Fruit fly (Drosophila melanogaster) whole organism, embryonic: ENCODE measurements around the gene CG2124.

ENCODE experiments used
- Atf6 ChIP-seq: fragments of 200-800 bp; sonication (Bioruptor generic); IDR thresholded peaks from 2 replicates; pipeline ENCODE4 v1.3.6; 2022; ENCODE audit warnings: missing biosample characterization, missing genetic modification characterization
- B-H1 ChIP-seq: fragments of 200-800 bp; sonication (Bioruptor generic); IDR thresholded peaks from 3 replicates; pipeline ENCODE4 v1.3.6; 2022; ENCODE audit warnings: missing biosample characterization, missing genetic modification characterization
- CG10267 ChIP-seq: fragments of 200-800 bp; sonication (Bioruptor generic); optimal IDR thresholded peaks from 2 replicates; lab custom pipeline; 2018; ENCODE audit warnings: missing biosample characterization, mild to moderate bottlenecking, missing genetic modification characterization, moderate library complexity
- CG10543 ChIP-seq: fragments of 200-800 bp; sonication (Bioruptor generic); optimal IDR thresholded peaks from 3 replicates; lab custom pipeline; 2017; ENCODE audit warnings: missing biosample characterization, mild to moderate bottlenecking, missing genetic modification characterization, moderate library complexity
- CG11504 ChIP-seq: fragments of 200-800 bp; sonication (Bioruptor generic); optimal IDR thresholded peaks from 3 replicates; lab custom pipeline; 2019; ENCODE audit warnings: missing biosample characterization, mild to moderate bottlenecking, missing genetic modification characterization, moderate library complexity
- CG12104 ChIP-seq: fragments of 200-800 bp; sonication (Bioruptor generic); optimal IDR thresholded peaks from 3 replicates; lab custom pipeline; 2016; ENCODE audit warnings: missing biosample characterization, missing genetic modification characterization
- CG14860 ChIP-seq: fragments of 200-800 bp; sonication (Bioruptor generic); IDR thresholded peaks from 3 replicates; pipeline ENCODE4 v1.3.6; 2022; ENCODE audit warnings: missing biosample characterization, missing genetic modification characterization; ENCODE audit not compliant: partially characterized antibody
- CG18619 ChIP-seq: fragments of 200-800 bp; sonication (Bioruptor generic); optimal IDR thresholded peaks from 3 replicates; lab custom pipeline; 2017; ENCODE audit warnings: missing biosample characterization, mild to moderate bottlenecking, missing genetic modification characterization
- CG2889 ChIP-seq: fragments of 200-800 bp; sonication (Bioruptor generic); IDR thresholded peaks from 3 replicates; pipeline ENCODE4 v1.3.6; 2022; ENCODE audit warnings: missing biosample characterization, missing genetic modification characterization
- CG42726 ChIP-seq: fragments of 200-800 bp; sonication (Bioruptor generic); IDR thresholded peaks from 2 replicates; pipeline ENCODE4 v1.3.6; 2022; ENCODE audit warnings: missing biosample characterization, missing genetic modification characterization; ENCODE audit not compliant: partially characterized antibody
- CG4820 ChIP-seq: fragments of 200-800 bp; sonication (Bioruptor generic); optimal IDR thresholded peaks from 3 replicates; lab custom pipeline; 2016; ENCODE audit warnings: missing biosample characterization, missing genetic modification characterization
- CG5180 ChIP-seq: fragments of 200-800 bp; sonication (Bioruptor generic); optimal IDR thresholded peaks from 3 replicates; lab custom pipeline; 2017; ENCODE audit warnings: missing biosample characterization, missing genetic modification characterization, mild to moderate bottlenecking, moderate library complexity, missing genetic modification reagents
- CG7357 ChIP-seq: fragments of 200-800 bp; sonication (Bioruptor generic); IDR thresholded peaks from 3 replicates; pipeline ENCODE4 v1.3.6; 2022; ENCODE audit warnings: missing biosample characterization, missing genetic modification characterization
- CG8281 ChIP-seq: fragments of 200-800 bp; sonication (Bioruptor generic); optimal IDR thresholded peaks from 2 replicates; lab custom pipeline; 2018; ENCODE audit warnings: missing biosample characterization, mild to moderate bottlenecking, missing genetic modification characterization, moderate library complexity
- CG8924 ChIP-seq: fragments of 200-800 bp; optimal IDR thresholded peaks from 3 replicates; lab custom pipeline; 2019; ENCODE audit warnings: missing biosample characterization, mild to moderate bottlenecking, missing genetic modification characterization, moderate library complexity
- CG9797 ChIP-seq: fragments of 200-800 bp; sonication (Bioruptor generic); optimal IDR thresholded peaks from 3 replicates; lab custom pipeline; 2018; ENCODE audit warnings: missing biosample characterization, mild to moderate bottlenecking, missing genetic modification characterization
- Dad ChIP-seq: fragments of 200-800 bp; sonication (Bioruptor generic); optimal IDR thresholded peaks from 3 replicates; lab custom pipeline; 2016; ENCODE audit warnings: missing biosample characterization, missing genetic modification characterization
- Doc2 ChIP-seq: fragments of 200-800 bp; sonication (Bioruptor generic); IDR thresholded peaks from 2 replicates; pipeline ENCODE4 v1.3.6; 2022; ENCODE audit warnings: missing biosample characterization, missing genetic modification characterization
- ERR ChIP-seq: fragments of 200-800 bp; sonication (Bioruptor generic); optimal IDR thresholded peaks from 2 replicates; lab custom pipeline; 2016; ENCODE audit warnings: missing biosample characterization, missing genetic modification characterization
- HHEX ChIP-seq: fragments of 200-800 bp; sonication (Bioruptor generic); optimal IDR thresholded peaks from 3 replicates; lab custom pipeline; 2017; ENCODE audit warnings: missing biosample characterization, mild to moderate bottlenecking, missing genetic modification characterization, missing genetic modification reagents
- HLH3B ChIP-seq: fragments of 200-800 bp; sonication (Bioruptor generic); IDR thresholded peaks from 2 replicates; pipeline ENCODE4 v1.3.6; 2022; ENCODE audit warnings: missing biosample characterization, missing genetic modification characterization
- HLHmδ ChIP-seq: fragments of 200-800 bp; sonication (Bioruptor generic); optimal IDR thresholded peaks from 2 replicates; lab custom pipeline; 2018; ENCODE audit warnings: missing biosample characterization, mild to moderate bottlenecking, missing genetic modification characterization, moderate library complexity
- Hmr ChIP-seq: fragments of 200-800 bp; sonication (Bioruptor generic); optimal IDR thresholded peaks from 3 replicates; lab custom pipeline; 2017; ENCODE audit warnings: mild to moderate bottlenecking, missing biosample characterization, missing genetic modification reagents, missing genetic modification characterization
- Kr ChIP-seq: fragments of 200-800 bp; sonication (Bioruptor generic); optimal IDR thresholded peaks from 2 replicates; lab custom pipeline; 2017; ENCODE audit warnings: missing biosample characterization, mild to moderate bottlenecking, missing genetic modification characterization
- Poxn ChIP-seq: fragments of 200-800 bp; sonication (Bioruptor generic); IDR thresholded peaks from 2 replicates; pipeline ENCODE4 v1.3.6; 2022; ENCODE audit warnings: missing biosample characterization, missing genetic modification characterization
- Ptx1 ChIP-seq: fragments of 200-800 bp; sonication (Bioruptor generic); IDR thresholded peaks from 2 replicates; pipeline ENCODE4 v1.3.6; 2022; ENCODE audit warnings: missing biosample characterization, missing genetic modification characterization
- Ravus ChIP-seq: fragments of 200-800 bp; sonication (Bioruptor generic); IDR thresholded peaks from 2 replicates; pipeline ENCODE4 v1.3.6; 2022; ENCODE audit warnings: missing biosample characterization, missing genetic modification characterization
- Sin3A ChIP-seq: fragments of >200 bp; optimal IDR thresholded peaks from 2 replicates; lab custom pipeline; 2018
- Sox102F ChIP-seq: fragments of 200-800 bp; sonication (Bioruptor generic); optimal IDR thresholded peaks from 2 replicates; lab custom pipeline; 2018; ENCODE audit warnings: missing biosample characterization, mild to moderate bottlenecking, missing genetic modification characterization, moderate library complexity
- Taf1 ChIP-seq: fragments of 200-800 bp; sonication (Bioruptor generic); IDR thresholded peaks from 2 replicates; pipeline ENCODE4 v1.3.6; 2022; ENCODE audit warnings: missing biosample characterization, missing genetic modification characterization
- ara ChIP-seq: fragments of 200-800 bp; sonication (Bioruptor generic); IDR thresholded peaks from 2 replicates; pipeline ENCODE4 v1.3.6; 2022; ENCODE audit warnings: missing biosample characterization, missing genetic modification characterization
- chinmo ChIP-seq: fragments of 200-800 bp; sonication (Bioruptor generic); IDR thresholded peaks from 4 replicates; pipeline ENCODE4 v1.3.6; 2022; ENCODE audit warnings: missing biosample characterization, missing genetic modification characterization; ENCODE audit not compliant: partially characterized antibody
- da ChIP-seq: fragments of 200-800 bp; sonication (Bioruptor generic); optimal IDR thresholded peaks from 2 replicates; lab custom pipeline; 2016; ENCODE audit warnings: missing biosample characterization, missing genetic modification characterization
- dmrt99B ChIP-seq: fragments of 200-800 bp; sonication (Bioruptor generic); optimal IDR thresholded peaks from 2 replicates; lab custom pipeline; 2018; ENCODE audit warnings: missing biosample characterization, mild to moderate bottlenecking, missing genetic modification characterization, moderate library complexity
- grau ChIP-seq: fragments of 200-800 bp; optimal IDR thresholded peaks from 3 replicates; lab custom pipeline; 2019; ENCODE audit warnings: missing biosample characterization, mild to moderate bottlenecking, missing genetic modification characterization, moderate library complexity
- her ChIP-seq: fragments of 200-800 bp; sonication (Bioruptor generic); optimal IDR thresholded peaks from 2 replicates; lab custom pipeline; 2016; ENCODE audit warnings: missing biosample characterization, missing genetic modification characterization
- ind ChIP-seq: fragments of 200-800 bp; sonication (Bioruptor generic); optimal IDR thresholded peaks from 3 replicates; lab custom pipeline; 2016; ENCODE audit warnings: missing biosample characterization, missing genetic modification characterization
- inv ChIP-seq: fragments of 200-800 bp; sonication (Bioruptor generic); IDR thresholded peaks from 2 replicates; pipeline ENCODE4 v1.3.6; 2022; ENCODE audit warnings: missing biosample characterization, missing genetic modification characterization; ENCODE audit not compliant: partially characterized antibody
- jumu ChIP-seq: fragments of 200-800 bp; sonication (Bioruptor generic); optimal IDR thresholded peaks from 3 replicates; lab custom pipeline; 2016; ENCODE audit warnings: missing biosample characterization, missing genetic modification characterization
- knrl ChIP-seq: fragments of 200-800 bp; sonication (Bioruptor generic); IDR thresholded peaks from 3 replicates; pipeline ENCODE4 v1.3.6; 2022; ENCODE audit warnings: missing biosample characterization, missing genetic modification characterization; ENCODE audit not compliant: partially characterized antibody
- lmd ChIP-seq: fragments of 200-800 bp; sonication (Bioruptor generic); IDR thresholded peaks from 2 replicates; pipeline ENCODE4 v1.3.6; 2022; ENCODE audit warnings: missing biosample characterization, missing genetic modification characterization
- nau ChIP-seq: fragments of 200-800 bp; sonication (Bioruptor generic); optimal IDR thresholded peaks from 3 replicates; lab custom pipeline; 2017; ENCODE audit warnings: missing biosample characterization, mild to moderate bottlenecking, missing genetic modification characterization, missing genetic modification reagents
- org-1 ChIP-seq: fragments of 200-800 bp; sonication (Bioruptor generic); optimal IDR thresholded peaks from 2 replicates; lab custom pipeline; 2017; ENCODE audit warnings: missing biosample characterization, missing genetic modification characterization
- rib ChIP-seq: fragments of 200-800 bp; sonication (Bioruptor generic); IDR thresholded peaks from 2 replicates; pipeline ENCODE4 v1.3.6; 2022; ENCODE audit warnings: missing biosample characterization, missing genetic modification characterization
- tio ChIP-seq: fragments of 200-800 bp; sonication (Bioruptor generic); optimal IDR thresholded peaks from 2 replicates; lab custom pipeline; 2017; ENCODE audit warnings: missing biosample characterization, missing genetic modification characterization, inconsistent platforms
- wor ChIP-seq: fragments of 200-800 bp; sonication (Bioruptor generic); IDR thresholded peaks from 2 replicates; pipeline ENCODE4 v1.3.6; 2022; ENCODE audit warnings: missing biosample characterization, missing genetic modification characterization
- z ChIP-seq: fragments of 200-800 bp; sonication (Bioruptor generic); IDR thresholded peaks from 3 replicates; pipeline ENCODE4 v1.3.6; 2022; ENCODE audit warnings: missing biosample characterization, missing genetic modification characterization

CG2124 gene

dm6 chrX:10585158-10585634, 10.7 kb upstream of the CG2124 start, which contains the start of gene spri (continued):
- 0 out of 2 replicates have a peak, but pooled peaks have one; percentile 29 for TF ChIP-seq rib (GFP tag; lab: Robert Waterston, UW)
- peak; percentile 17 for TF ChIP-seq her (GFP tag; lab: Kevin White, UChicago)
- peak; percentile 6 for TF ChIP-seq dmrt99B (tag; lab: Kevin White, UChicago)
- TF ChIP-seq CG14860 (GFP tag; lab: Robert Waterston, UW): no peak
- no peak for TF ChIP-seq CG9797
- no peak for TF ChIP-seq ara
- TF ChIP-seq CG10543 (GFP tag; lab: Kevin White, UChicago): peak; percentile 34
- no peak for TF ChIP-seq org-1
- TF ChIP-seq ind (GFP tag; lab: Kevin White, UChicago): no peak
- TF ChIP-seq HLH3B (GFP tag; lab: Robert Waterston, UW): 0 out of 2 replicates have a peak, but pooled peaks have one; percentile 37
- no peak for TF ChIP-seq Ravus (GFP tag; lab: Robert Waterston, UW)
- TF ChIP-seq wor (GFP tag; lab: Robert Waterston, UW): no peak
- TF ChIP-seq chinmo (GFP tag; lab: Robert Waterston, UW): peak; percentile 85; the same call in 2 of the 4 replicates
- no peak for TF ChIP-seq inv (GFP tag; lab: Robert Waterston, UW)
- TF ChIP-seq da (GFP tag; lab: Kevin White, UChicago): no peak
- TF ChIP-seq nau: no peak
- TF ChIP-seq z (GFP tag; lab: Robert Waterston, UW): no peak
- no peak; the same call in 1 of the 2 replicates for TF ChIP-seq lmd (GFP tag; lab: Robert Waterston, UW)
- TF ChIP-seq Sox102F: peak; percentile 31
- TF ChIP-seq CG8281 (tag; lab: Kevin White, UChicago): no peak
- peak; percentile 18 for TF ChIP-seq HHEX (GFP tag; lab: Kevin White, UChicago)
- 0 out of 2 replicates have a peak, but pooled peaks have one; percentile 31 for TF ChIP-seq Atf6 (GFP tag; lab: Robert Waterston, UW)
- no peak for TF ChIP-seq CG10267 (tag; lab: Kevin White, UChicago)
- no peak for TF ChIP-seq Sin3A (lab: Kevin White, UChicago)
- no peak for TF ChIP-seq CG18619 (GFP tag; lab: Kevin White, UChicago)
- no peak for TF ChIP-seq CG8924
- peak; percentile 12 for TF ChIP-seq CG11504
- no peak for TF ChIP-seq CG2889 (GFP tag; lab: Robert Waterston, UW)
- no peak for TF ChIP-seq HLHmδ (GFP tag; lab: Kevin White, UChicago)
- no peak for TF ChIP-seq Dad (GFP tag; lab: Kevin White, UChicago)
- no peak for TF ChIP-seq Taf1 (GFP tag; lab: Robert Waterston, UW)
- TF ChIP-seq CG4820 (GFP tag; lab: Kevin White, UChicago): no peak
- peak; percentile 97 for TF ChIP-seq CG5180 (GFP tag; lab: Kevin White, UChicago)
- no peak for TF ChIP-seq Poxn (GFP tag; lab: Robert Waterston, UW)
- no peak for TF ChIP-seq Ptx1 (GFP tag; lab: Robert Waterston, UW)
- TF ChIP-seq CG42726 (GFP tag; lab: Robert Waterston, UW): no peak
- TF ChIP-seq Doc2 (GFP tag; lab: Robert Waterston, UW): no peak
- TF ChIP-seq jumu (GFP tag; lab: Kevin White, UChicago): no peak
- TF ChIP-seq knrl: no peak
- TF ChIP-seq CG7357 (GFP tag; lab: Robert Waterston, UW): no peak
- TF ChIP-seq Kr (GFP tag; lab: Kevin White, UChicago): no peak
- TF ChIP-seq B-H1 (GFP tag; lab: Robert Waterston, UW): no peak
- TF ChIP-seq Hmr (GFP tag; lab: Kevin White, UChicago): peak; percentile 17
- no peak for TF ChIP-seq CG12104 (GFP tag; lab: Kevin White, UChicago)
- TF ChIP-seq tio (GFP tag; lab: Kevin White, UChicago): no peak
- TF ChIP-seq ERR (GFP tag; lab: Kevin White, UChicago): no peak
- peak; percentile 10 for TF ChIP-seq grau (tag; lab: Kevin White, UChicago)
